Worm (Caenorhabditis elegans) whole organism, late embryonic: ENCODE data around the gene ZK355.3.

ENCODE experiments used
- ama-1 ChIP-seq: fragments of 150-350 bp; optimal IDR thresholded peaks from 2 replicates; lab custom pipeline; 2014
- ceh-9 ChIP-seq: sonication (generic microtip); optimal IDR thresholded peaks from 2 replicates; lab custom pipeline; 2016; ENCODE audit warnings: mild to moderate bottlenecking, missing genetic modification characterization, inconsistent platforms, missing compliant biosample characterization
- elt-2 ChIP-seq: sonication (generic microtip); optimal IDR thresholded peaks from 2 replicates; lab custom pipeline; 2016; ENCODE audit warnings: missing genetic modification reagents, missing genetic modification characterization, missing compliant biosample characterization
- fkh-10 ChIP-seq: fragments of 150-350 bp; optimal IDR thresholded peaks from 2 replicates; lab custom pipeline; 2014; ENCODE audit warnings: missing biosample characterization, missing genetic modification reagents, missing genetic modification characterization
- hlh-13 ChIP-seq: fragments of 200-800 bp; sonication (Bioruptor generic); optimal IDR thresholded peaks from 2 replicates; lab custom pipeline; 2018; ENCODE audit warnings: mild to moderate bottlenecking, missing genetic modification characterization, missing compliant biosample characterization
- hlh-30 ChIP-seq: sonication (generic microtip); optimal IDR thresholded peaks from 2 replicates; lab custom pipeline; 2017; ENCODE audit warnings: antibody characterized with exemption, missing genetic modification characterization, missing compliant biosample characterization; ENCODE audit not compliant: insufficient read depth
- hlh-8 ChIP-seq: sonication (generic microtip); optimal IDR thresholded peaks from 2 replicates; lab custom pipeline; 2016; ENCODE audit warnings: missing genotype, missing genetic modification characterization, missing compliant biosample characterization
- nhr-11 ChIP-seq: fragments of 150-350 bp; optimal IDR thresholded peaks from 2 replicates; lab custom pipeline; 2014; ENCODE audit warnings: missing biosample characterization, missing genetic modification characterization
- odd-2 ChIP-seq: sonication (generic microtip); optimal IDR thresholded peaks from 2 replicates; lab custom pipeline; 2017; ENCODE audit warnings: antibody characterized with exemption, mild to moderate bottlenecking, missing genetic modification characterization, missing compliant biosample characterization
- pat-9 ChIP-seq: fragments of 200-800 bp; sonication (Bioruptor generic); optimal IDR thresholded peaks from 2 replicates; lab custom pipeline; 2018; ENCODE audit warnings: mild to moderate bottlenecking, missing genetic modification characterization, moderate library complexity, missing compliant biosample characterization
- pha-4 ChIP-seq: fragments of 150-350 bp; optimal IDR thresholded peaks from 2 replicates; lab custom pipeline; 2018; ENCODE audit warnings: missing biosample characterization, missing genetic modification reagents, missing genetic modification characterization

DNA sequence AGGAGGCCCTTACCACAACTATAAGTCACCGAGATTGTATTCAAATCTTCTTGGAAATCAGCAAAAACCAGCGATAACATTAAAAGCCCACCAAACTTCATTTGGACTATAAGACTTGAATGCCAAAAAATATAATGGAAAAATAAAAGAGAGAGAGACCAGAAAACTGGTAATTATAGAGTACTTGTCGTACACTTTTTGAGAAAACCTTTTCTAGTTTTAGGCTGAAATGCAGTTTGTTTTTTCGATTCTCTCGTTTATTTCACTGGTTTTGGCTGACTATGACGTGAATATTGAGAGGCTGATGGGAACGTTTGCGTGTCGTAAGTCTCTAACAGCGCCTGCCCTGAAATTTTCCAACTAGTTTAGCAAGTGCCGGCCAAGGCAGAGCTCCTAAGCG is 3.1 kb upstream of the ZK355.3 start, which contains the start of the genes irld-64 and irld-63:
- TF ChIP-seq hlh-13 (GFP tag; lab: Kevin White, UChicago) (no peak), elt-2 (tag; lab: Kevin White, UChicago) (no peak), hlh-30 (tag; lab: Kevin White, UChicago) (no peak), hlh-8 (tag; lab: Kevin White, UChicago) (no peak), nhr-11 (no peak), ceh-9 (tag; lab: Kevin White, UChicago) (no peak), odd-2 (tag; lab: Kevin White, UChicago) (no peak), pat-9 (tag; lab: Kevin White, UChicago) (no peak), fkh-10 (GFP tag; lab: Kevin White, UChicago) (no peak), pha-4 (no peak), ama-1 (lab: Kevin White, UChicago) (no peak)
